Comparison of ENCODE assay signal across 2 fruit fly cellular contexts in genomic region chr3R:27681799-27682198, dm6.
TF ChIP-seq lines count a peak whose summit lies in the region.

TSS of gene Sce (minus strand) at chr3R:27682029.

- TF ChIP-seq CTCF in whole organism, embryonic (GFP tag; optimal IDR thresholded peaks at IDR 0.05; lab: Kevin White, UChicago), result no peak

TF ChIP-seq in whole organism, embryonic, 481 proteins besides CTCF, POLR2A, EP300 and RAD21 (continues in another document):
- TF ChIP-seq Sry-β (GFP tag; optimal IDR thresholded peaks at IDR 0.05; lab: Kevin White, UChicago) (no peak), lov (optimal IDR thresholded peaks at IDR 0.05; lab: Kevin White, UChicago) (no peak), lov (GFP tag; IDR thresholded peaks at IDR 0.05; lab: Robert Waterston, UW) (no peak), CG8290 (GFP tag; optimal IDR thresholded peaks at IDR 0.05; lab: Kevin White, UChicago) (no peak), CG8290 (tag; optimal IDR thresholded peaks at IDR 0.05; lab: Kevin White, UChicago) (no peak), ems (GFP tag; optimal IDR thresholded peaks at IDR 0.05; lab: Kevin White, UChicago) (no peak), CG17612 (GFP tag; IDR thresholded peaks at IDR 0.05; lab: Robert Waterston, UW) (no peak), CG4730 (GFP tag; IDR thresholded peaks at IDR 0.05; lab: Robert Waterston, UW) (no peak), CG1647 (GFP tag; optimal IDR thresholded peaks at IDR 0.05; lab: Kevin White, UChicago) (no peak), Dp (GFP tag; optimal IDR thresholded peaks at IDR 0.05; lab: Kevin White, UChicago) (peak; percentile 92), CHES-1-like (GFP tag; optimal IDR thresholded peaks at IDR 0.05; lab: Kevin White, UChicago) (no peak), CG31388 (GFP tag; optimal IDR thresholded peaks at IDR 0.05; lab: Kevin White, UChicago) (no peak), YL-1 (GFP tag; optimal IDR thresholded peaks at IDR 0.05; lab: Kevin White, UChicago) (peak; percentile 38), BEAF-32 (GFP tag; optimal IDR thresholded peaks at IDR 0.05; lab: Kevin White, UChicago) (peak; percentile 3), Lhr (GFP tag; optimal IDR thresholded peaks at IDR 0.05; lab: Kevin White, UChicago) (no peak), Sin3A (optimal IDR thresholded peaks at IDR 0.05; lab: Kevin White, UChicago) (peak; percentile 0), nerfin-2 (GFP tag; IDR thresholded peaks at IDR 0.05; lab: Robert Waterston, UW; ENCODE audit: partially characterized antibody) (no peak), NC2α (GFP tag; optimal IDR thresholded peaks at IDR 0.05; lab: Kevin White, UChicago) (no peak), Xbp1 (GFP tag; optimal IDR thresholded peaks at IDR 0.05; lab: Kevin White, UChicago) (no peak), CG4404 (GFP tag; IDR thresholded peaks at IDR 0.05; lab: Robert Waterston, UW) (no peak), Vsx1 (GFP tag; optimal IDR thresholded peaks at IDR 0.05; lab: Kevin White, UChicago) (peak; percentile 99), CG15073 (GFP tag; optimal IDR thresholded peaks at IDR 0.05; lab: Kevin White, UChicago) (no peak), CG9797 (GFP tag; optimal IDR thresholded peaks at IDR 0.05; lab: Kevin White, UChicago) (peak; percentile 61), CG18619 (GFP tag; optimal IDR thresholded peaks at IDR 0.05; lab: Kevin White, UChicago) (no peak), CG9215 (GFP tag; IDR thresholded peaks at IDR 0.05; lab: Robert Waterston, UW) (no peak), CG6654 (GFP tag; optimal IDR thresholded peaks at IDR 0.05; lab: Kevin White, UChicago) (no peak), lmd (GFP tag; IDR thresholded peaks at IDR 0.05; lab: Robert Waterston, UW) (no peak), CG1603 (tag; optimal IDR thresholded peaks at IDR 0.05; lab: Kevin White, UChicago) (peak; percentile 37), CG10959 (GFP tag; IDR thresholded peaks at IDR 0.05; lab: Robert Waterston, UW) (no peak), MESR4 (GFP tag; optimal IDR thresholded peaks at IDR 0.05; lab: Kevin White, UChicago) (peak; percentile 91), TFAM (GFP tag; optimal IDR thresholded peaks at IDR 0.05; lab: Kevin White, UChicago) (no peak), dmrt11E (tag; optimal IDR thresholded peaks at IDR 0.05; lab: Kevin White, UChicago) (no peak), CG2712 (tag; optimal IDR thresholded peaks at IDR 0.05; lab: Kevin White, UChicago) (no peak), HmgD (GFP tag; optimal IDR thresholded peaks at IDR 0.05; lab: Kevin White, UChicago) (no peak), pzg (GFP tag; optimal IDR thresholded peaks at IDR 0.05; lab: Kevin White, UChicago) (peak; percentile 71), grn (GFP tag; optimal IDR thresholded peaks at IDR 0.05; lab: Kevin White, UChicago) (no peak), Gug (GFP tag; IDR thresholded peaks at IDR 0.05; lab: Robert Waterston, UW) (no peak), CG10209 (GFP tag; optimal IDR thresholded peaks at IDR 0.05; lab: Kevin White, UChicago) (no peak), CG4617 (GFP tag; optimal IDR thresholded peaks at IDR 0.05; lab: Kevin White, UChicago; ENCODE audit: borderline replicate concordance) (peak; percentile 79), CG30020 (tag; optimal IDR thresholded peaks at IDR 0.05; lab: Kevin White, UChicago) (no peak), CG7963 (GFP tag; IDR thresholded peaks at IDR 0.05; lab: Robert Waterston, UW; ENCODE audit: partially characterized antibody) (no peak), slbo (GFP tag; IDR thresholded peaks at IDR 0.05; lab: Robert Waterston, UW) (no peak), unc-4 (GFP tag; IDR thresholded peaks at IDR 0.05; lab: Robert Waterston, UW; ENCODE audit: partially characterized antibody) (no peak), Elba2 (GFP tag; optimal IDR thresholded peaks at IDR 0.05; lab: Kevin White, UChicago) (no peak), Rfx (GFP tag; IDR thresholded peaks at IDR 0.05; lab: Robert Waterston, UW) (no peak), E2f2 (GFP tag; IDR thresholded peaks at IDR 0.05; lab: Robert Waterston, UW) (peak; percentile 94), CG10274 (GFP tag; optimal IDR thresholded peaks at IDR 0.05; lab: Kevin White, UChicago) (no peak), CG3995 (GFP tag; optimal IDR thresholded peaks at IDR 0.05; lab: Kevin White, UChicago) (no peak)

TF ChIP-seq in whole organism, wandering third instar larva, 38 proteins besides CTCF, POLR2A, EP300 and RAD21:
- TF ChIP-seq Vsx2 (GFP tag; optimal IDR thresholded peaks at IDR 0.05; lab: Kevin White, UChicago; ENCODE audit: partially characterized antibody), result peak; percentile 98
- TF ChIP-seq woc (GFP tag; optimal IDR thresholded peaks at IDR 0.05; lab: Kevin White, UChicago), result no peak
- TF ChIP-seq Myc (optimal IDR thresholded peaks at IDR 0.05; lab: Kevin White, UChicago), result peak; percentile 23
